Fruit fly (Drosophila melanogaster) whole organism, embryonic: Measurements from ENCODE around the gene CG4733.
A peak's percentile ranks its signal among the peaks of the same experiment; 100 is the strongest.

Experiments used
- ATbp ChIP-seq: fragments of 200-800 bp; sonication (Bioruptor generic); optimal IDR thresholded peaks from 2 replicates; lab custom pipeline; 2017; ENCODE audit warnings: missing biosample characterization, mild to moderate bottlenecking, missing genetic modification characterization, missing genetic modification reagents
- B-H2 ChIP-seq: fragments of 200-800 bp; sonication (Bioruptor generic); optimal IDR thresholded peaks from 2 replicates; lab custom pipeline; 2018; ENCODE audit warnings: missing biosample characterization, mild to moderate bottlenecking, missing genetic modification characterization
- Bdp1 ChIP-seq: fragments of 200-800 bp; sonication (Bioruptor generic); optimal IDR thresholded peaks from 3 replicates; lab custom pipeline; 2016; ENCODE audit warnings: missing biosample characterization, missing genetic modification characterization
- BtbVII ChIP-seq: fragments of 200-800 bp; sonication (Bioruptor generic); optimal IDR thresholded peaks from 3 replicates; lab custom pipeline; 2017; ENCODE audit warnings: missing biosample characterization, mild to moderate bottlenecking, missing genetic modification characterization
- CG10274 ChIP-seq: fragments of 200-800 bp; sonication (Bioruptor generic); optimal IDR thresholded peaks from 3 replicates; lab custom pipeline; 2017; ENCODE audit warnings: missing biosample characterization, mild to moderate bottlenecking, missing genetic modification characterization
- CG10543 ChIP-seq: fragments of 200-800 bp; sonication (Bioruptor generic); optimal IDR thresholded peaks from 3 replicates; lab custom pipeline; 2017; ENCODE audit warnings: missing biosample characterization, mild to moderate bottlenecking, missing genetic modification characterization, moderate library complexity
- CG12219 ChIP-seq: fragments of 200-800 bp; sonication (Bioruptor generic); optimal IDR thresholded peaks from 3 replicates; lab custom pipeline; 2018; ENCODE audit warnings: missing biosample characterization, mild to moderate bottlenecking, missing genetic modification characterization
- CG15479 ChIP-seq: fragments of 200-800 bp; sonication (Bioruptor generic); optimal IDR thresholded peaks from 3 replicates; lab custom pipeline; 2019; ENCODE audit warnings: missing biosample characterization, mild to moderate bottlenecking, missing genetic modification characterization, moderate library complexity
- CG17385 ChIP-seq: fragments of 200-800 bp; sonication (Bioruptor generic); optimal IDR thresholded peaks from 3 replicates; lab custom pipeline; 2018; ENCODE audit warnings: missing biosample characterization, mild to moderate bottlenecking, missing genetic modification characterization
- CG18476 ChIP-seq: fragments of 200-800 bp; sonication (Bioruptor generic); optimal IDR thresholded peaks from 2 replicates; lab custom pipeline; 2016; ENCODE audit warnings: missing biosample characterization, mild to moderate bottlenecking, missing genetic modification characterization
- CG2202 ChIP-seq: fragments of 200-800 bp; sonication (Bioruptor generic); optimal IDR thresholded peaks from 2 replicates; lab custom pipeline; 2018; ENCODE audit warnings: missing biosample characterization, mild to moderate bottlenecking, missing genetic modification characterization
- CG2678 ChIP-seq: fragments of 200-800 bp; sonication (Bioruptor generic); optimal IDR thresholded peaks from 3 replicates; lab custom pipeline; 2019; ENCODE audit warnings: missing biosample characterization, mild to moderate bottlenecking, missing genetic modification characterization, moderate library complexity
- CG2712 ChIP-seq: fragments of 200-800 bp; optimal IDR thresholded peaks from 3 replicates; lab custom pipeline; 2019; ENCODE audit warnings: missing biosample characterization, mild to moderate bottlenecking, missing genetic modification characterization, moderate library complexity
- CG32767 ChIP-seq: fragments of 200-800 bp; sonication (Bioruptor generic); IDR thresholded peaks from 2 replicates; pipeline ENCODE4 v1.3.6; 2022; ENCODE audit warnings: missing biosample characterization, missing genetic modification characterization
- CG4328 ChIP-seq: fragments of 200-800 bp; sonication (Bioruptor generic); optimal IDR thresholded peaks from 3 replicates; lab custom pipeline; 2017; ENCODE audit warnings: missing biosample characterization, missing genetic modification reagents, missing genetic modification characterization
- CG5245 ChIP-seq: fragments of 200-800 bp; sonication (Bioruptor generic); optimal IDR thresholded peaks from 3 replicates; lab custom pipeline; 2016; ENCODE audit warnings: missing biosample characterization, missing genetic modification characterization
- CG7372 ChIP-seq: fragments of 200-800 bp; sonication (Bioruptor generic); IDR thresholded peaks from 2 replicates; pipeline ENCODE4 v1.3.6; 2022; ENCODE audit warnings: missing biosample characterization, missing genetic modification characterization
- CG7963 ChIP-seq: fragments of 200-800 bp; sonication (Bioruptor generic); IDR thresholded peaks from 3 replicates; pipeline ENCODE4 v1.3.6; 2022; ENCODE audit warnings: missing biosample characterization, missing genetic modification characterization; ENCODE audit not compliant: partially characterized antibody
- CG8290 ChIP-seq, 3 experiments: fragments of 200-800 bp; sonication (Bioruptor generic); optimal IDR thresholded peaks; 2 replicates each; lab custom pipeline; 2016 to 2019; ENCODE audit warnings: missing biosample characterization in 3 of 3, missing genetic modification characterization in 3 of 3, mild to moderate bottlenecking in 2 of 3, moderate library complexity in 1 of 3
- CG8765 ChIP-seq: fragments of 200-800 bp; sonication (Bioruptor generic); IDR thresholded peaks from 2 replicates; pipeline ENCODE4 v1.3.6; 2022; ENCODE audit warnings: missing biosample characterization, missing genetic modification characterization
- Camta ChIP-seq: fragments of 200-800 bp; sonication (Bioruptor generic); optimal IDR thresholded peaks from 2 replicates; lab custom pipeline; 2016; ENCODE audit warnings: missing biosample characterization, missing genetic modification characterization
- Fer3 ChIP-seq: fragments of 200-800 bp; sonication (Bioruptor generic); optimal IDR thresholded peaks from 2 replicates; lab custom pipeline; 2018; ENCODE audit warnings: missing biosample characterization, mild to moderate bottlenecking, missing genetic modification characterization, moderate library complexity
- MESR4 ChIP-seq: fragments of 200-800 bp; sonication (Bioruptor generic); optimal IDR thresholded peaks from 2 replicates; lab custom pipeline; 2018; ENCODE audit warnings: missing biosample characterization, mild to moderate bottlenecking, missing genetic modification characterization, moderate library complexity
- NC2β ChIP-seq: fragments of 200-800 bp; sonication (Bioruptor generic); optimal IDR thresholded peaks from 2 replicates; lab custom pipeline; 2016; ENCODE audit warnings: missing biosample characterization, missing genetic modification characterization
- Ravus ChIP-seq: fragments of 200-800 bp; sonication (Bioruptor generic); IDR thresholded peaks from 2 replicates; pipeline ENCODE4 v1.3.6; 2022; ENCODE audit warnings: missing biosample characterization, missing genetic modification characterization
- Rx ChIP-seq: fragments of 200-800 bp; sonication (Bioruptor generic); IDR thresholded peaks from 2 replicates; pipeline ENCODE4 v1.3.6; 2022; ENCODE audit warnings: missing biosample characterization, missing genetic modification characterization
- Spps ChIP-seq: fragments of 200-800 bp; sonication (Bioruptor generic); optimal IDR thresholded peaks from 2 replicates; lab custom pipeline; 2018; ENCODE audit warnings: missing biosample characterization, mild to moderate bottlenecking, missing genetic modification characterization
- Vsx1 ChIP-seq: fragments of 200-800 bp; sonication (Bioruptor generic); optimal IDR thresholded peaks from 2 replicates; lab custom pipeline; 2017; ENCODE audit warnings: missing biosample characterization, mild to moderate bottlenecking, missing genetic modification characterization, missing genetic modification reagents
- Xrp1 ChIP-seq: fragments of 200-800 bp; sonication (Bioruptor generic); IDR thresholded peaks from 2 replicates; pipeline ENCODE4 v1.3.6; 2022; ENCODE audit warnings: missing biosample characterization, missing genetic modification characterization
- abd-A ChIP-seq: fragments of 200-800 bp; sonication (Bioruptor generic); optimal IDR thresholded peaks from 3 replicates; lab custom pipeline; 2019; ENCODE audit warnings: missing biosample characterization, mild to moderate bottlenecking, missing genetic modification characterization, moderate library complexity
- ase ChIP-seq: fragments of 200-800 bp; sonication (Bioruptor generic); IDR thresholded peaks from 3 replicates; pipeline ENCODE4 v1.3.6; 2022; ENCODE audit warnings: missing biosample characterization, missing genetic modification characterization
- az2 ChIP-seq: fragments of 200-800 bp; sonication (Bioruptor generic); optimal IDR thresholded peaks from 3 replicates; lab custom pipeline; 2016; ENCODE audit warnings: missing biosample characterization, missing genetic modification characterization
- chm ChIP-seq: fragments of 200-800 bp; sonication (Bioruptor generic); IDR thresholded peaks from 2 replicates; pipeline ENCODE4 v1.3.6; 2022; ENCODE audit warnings: missing biosample characterization, missing genetic modification characterization
- crol ChIP-seq: fragments of 200-800 bp; sonication (Bioruptor generic); IDR thresholded peaks from 2 replicates; pipeline ENCODE4 v1.3.6; 2022; ENCODE audit warnings: missing biosample characterization, missing genetic modification characterization
- cwo ChIP-seq: fragments of 200-800 bp; sonication (Bioruptor generic); optimal IDR thresholded peaks from 3 replicates; lab custom pipeline; 2017; ENCODE audit warnings: missing biosample characterization, missing genetic modification characterization, mild to moderate bottlenecking, moderate library complexity, missing genetic modification reagents
- danr ChIP-seq: fragments of 200-800 bp; sonication (Bioruptor generic); IDR thresholded peaks from 2 replicates; pipeline ENCODE4 v1.3.6; 2022; ENCODE audit warnings: missing biosample characterization, missing genetic modification characterization
- gce ChIP-seq: fragments of 200-800 bp; sonication (Bioruptor generic); IDR thresholded peaks from 3 replicates; pipeline ENCODE4 v1.3.6; 2022; ENCODE audit warnings: missing biosample characterization, missing genetic modification characterization
- klu ChIP-seq: fragments of 200-800 bp; sonication (Bioruptor generic); IDR thresholded peaks from 2 replicates; pipeline ENCODE4 v1.3.6; 2022; ENCODE audit warnings: missing biosample characterization, missing genetic modification characterization
- lbe ChIP-seq: fragments of 200-800 bp; sonication (Bioruptor generic); optimal IDR thresholded peaks from 2 replicates; lab custom pipeline; 2016; ENCODE audit warnings: missing biosample characterization, mild to moderate bottlenecking, missing genetic modification characterization
- mirr ChIP-seq: fragments of 200-800 bp; sonication (Bioruptor generic); optimal IDR thresholded peaks from 3 replicates; lab custom pipeline; 2018; ENCODE audit warnings: missing biosample characterization, mild to moderate bottlenecking, missing genetic modification characterization
- org-1 ChIP-seq: fragments of 200-800 bp; sonication (Bioruptor generic); optimal IDR thresholded peaks from 2 replicates; lab custom pipeline; 2017; ENCODE audit warnings: missing biosample characterization, missing genetic modification characterization
- psq ChIP-seq: fragments of 200-800 bp; sonication (Bioruptor generic); optimal IDR thresholded peaks from 2 replicates; lab custom pipeline; 2017; ENCODE audit warnings: missing biosample characterization, missing genetic modification characterization
- run ChIP-seq: fragments of 200-800 bp; sonication (Bioruptor generic); optimal IDR thresholded peaks from 3 replicates; lab custom pipeline; 2018; ENCODE audit warnings: missing biosample characterization, mild to moderate bottlenecking, missing genetic modification characterization
- sob ChIP-seq: fragments of 200-800 bp; sonication (Bioruptor generic); IDR thresholded peaks from 2 replicates; pipeline ENCODE4 v1.3.6; 2022; ENCODE audit warnings: missing biosample characterization, missing genetic modification characterization
- sqz ChIP-seq: fragments of 200-800 bp; sonication (Bioruptor generic); optimal IDR thresholded peaks from 3 replicates; lab custom pipeline; 2018; ENCODE audit warnings: missing biosample characterization, mild to moderate bottlenecking, missing genetic modification characterization
- tgo ChIP-seq: fragments of 200-800 bp; sonication (Bioruptor generic); IDR thresholded peaks from 3 replicates; pipeline ENCODE4 v1.3.6; 2022; ENCODE audit warnings: missing biosample characterization, missing genetic modification characterization
- tll ChIP-seq, 2 experiments: fragments of 200-800 bp in 1 of 2; fragments of >200 bp in 1 of 2; sonication (Bioruptor generic) in 1 of 2; optimal IDR thresholded peaks; 2 replicates each; lab custom pipeline; 2017 to 2019; ENCODE audit warnings: missing biosample characterization in 2 of 2, missing genetic modification characterization in 2 of 2, mild to moderate bottlenecking in 1 of 2, moderate library complexity in 1 of 2
- tna ChIP-seq: fragments of 200-800 bp; sonication (Bioruptor generic); IDR thresholded peaks from 2 replicates; pipeline ENCODE4 v1.3.6; 2022; ENCODE audit warnings: missing biosample characterization, missing genetic modification characterization; ENCODE audit not compliant: partially characterized antibody
- twi ChIP-seq: fragments of 200-800 bp; optimal IDR thresholded peaks from 2 replicates; lab custom pipeline; 2019; ENCODE audit warnings: missing biosample characterization, mild to moderate bottlenecking, missing genetic modification characterization, moderate library complexity
- usp ChIP-seq: fragments of >200 bp; optimal IDR thresholded peaks from 2 replicates; lab custom pipeline; 2017; ENCODE audit warnings: missing biosample characterization, missing genetic modification characterization
- vvl ChIP-seq: fragments of 200-800 bp; sonication (Bioruptor generic); IDR thresholded peaks from 2 replicates; pipeline ENCODE4 v1.3.6; 2022; ENCODE audit warnings: missing biosample characterization, missing genetic modification characterization
- zen ChIP-seq: fragments of 200-800 bp; sonication (Bioruptor generic); optimal IDR thresholded peaks from 3 replicates; lab custom pipeline; 2018; ENCODE audit warnings: missing biosample characterization, mild to moderate bottlenecking, missing genetic modification characterization, moderate library complexity

CG4733 gene

DNA sequence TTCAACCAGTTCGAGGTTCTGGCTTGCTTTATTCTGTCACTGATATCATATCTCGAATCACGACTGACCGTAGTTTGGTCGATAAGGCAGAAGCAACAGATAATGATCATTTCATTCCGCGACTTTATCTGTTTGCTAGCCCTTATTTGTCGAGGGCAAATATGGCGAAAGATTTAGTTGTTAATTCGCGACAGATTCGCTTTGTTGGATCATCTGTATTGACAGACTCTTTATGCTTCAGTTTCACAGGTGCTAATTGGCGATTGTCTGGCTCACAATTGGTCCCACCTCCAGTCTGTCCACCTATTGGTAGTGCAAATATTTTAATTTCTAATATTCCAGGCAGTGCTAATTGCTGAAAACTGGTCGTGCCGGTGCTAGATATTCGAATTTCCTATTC, 33.8 kb downstream of the CG4733 start (continued):
- TF ChIP-seq BtbVII = peak; percentile 36
- no peak for TF ChIP-seq danr
- no peak for TF ChIP-seq vvl (GFP tag; lab: Robert Waterston, UW)
- TF ChIP-seq sob = peak; percentile 33; the same call in 1 of the 2 replicates
- TF ChIP-seq cwo = peak; percentile 8
- TF ChIP-seq tgo (GFP tag; lab: Robert Waterston, UW) = no peak
- TF ChIP-seq gce (GFP tag; lab: Robert Waterston, UW) = no peak
- no peak for TF ChIP-seq CG18476 (GFP tag; lab: Kevin White, UChicago)
- TF ChIP-seq Bdp1 (GFP tag; lab: Kevin White, UChicago) = no peak
- TF ChIP-seq Camta (GFP tag; lab: Kevin White, UChicago) = no peak
- TF ChIP-seq lbe (GFP tag; lab: Kevin White, UChicago) = no peak
- TF ChIP-seq org-1 = peak; percentile 2
- no peak for TF ChIP-seq zen (tag; lab: Kevin White, UChicago)
- no peak for TF ChIP-seq CG2202 (tag; lab: Kevin White, UChicago)
- no peak for TF ChIP-seq Fer3 (tag; lab: Kevin White, UChicago)
- TF ChIP-seq mirr = peak; percentile 54
- no peak for TF ChIP-seq abd-A (tag; lab: Kevin White, UChicago)
- no peak for TF ChIP-seq az2 (GFP tag; lab: Kevin White, UChicago)
- no peak for TF ChIP-seq Xrp1
- TF ChIP-seq NC2β (GFP tag; lab: Kevin White, UChicago) = no peak
- no peak for TF ChIP-seq CG32767 (GFP tag; lab: Robert Waterston, UW)
- TF ChIP-seq CG4328 (GFP tag; lab: Kevin White, UChicago) = no peak
- no peak for TF ChIP-seq Ravus
- no peak for TF ChIP-seq CG12219 (GFP tag; lab: Kevin White, UChicago)
- TF ChIP-seq CG17385 (GFP tag; lab: Kevin White, UChicago) = no peak
- TF ChIP-seq sqz (GFP tag; lab: Kevin White, UChicago) = no peak
- no peak for TF ChIP-seq CG7372 (GFP tag; lab: Robert Waterston, UW)
- TF ChIP-seq psq (GFP tag; lab: Kevin White, UChicago) = no peak
- TF ChIP-seq CG8765 (GFP tag; lab: Robert Waterston, UW) = no peak
- no peak for TF ChIP-seq ase (GFP tag; lab: Robert Waterston, UW)
- TF ChIP-seq CG10543 (GFP tag; lab: Kevin White, UChicago) = peak; percentile 49
- TF ChIP-seq Rx (GFP tag; lab: Robert Waterston, UW) = no peak
- no peak for TF ChIP-seq run (tag; lab: Kevin White, UChicago)
- no peak for TF ChIP-seq Spps (tag; lab: Kevin White, UChicago)
- TF ChIP-seq CG10274 (GFP tag; lab: Kevin White, UChicago) = no peak
- no peak for TF ChIP-seq twi (tag; lab: Kevin White, UChicago)
- no peak for TF ChIP-seq tll (GFP tag; optimal IDR thresholded peaks at IDR 0.05; lab: Kevin White, UChicago)
- no peak for TF ChIP-seq Vsx1 (GFP tag; lab: Kevin White, UChicago)
- no peak for TF ChIP-seq ATbp (GFP tag; lab: Kevin White, UChicago)
- no peak for TF ChIP-seq tna (GFP tag; lab: Robert Waterston, UW)
- TF ChIP-seq usp (GFP tag; lab: Kevin White, UChicago) = no peak
- no peak for TF ChIP-seq CG5245 (GFP tag; lab: Kevin White, UChicago)
- no peak for TF ChIP-seq CG2712 (tag; lab: Kevin White, UChicago)
- TF ChIP-seq CG15479 (GFP tag; lab: Kevin White, UChicago) = no peak
- TF ChIP-seq crol (GFP tag; lab: Robert Waterston, UW) = no peak
- TF ChIP-seq CG2678 (tag; lab: Kevin White, UChicago) = no peak
- TF ChIP-seq CG8290 (GFP tag; optimal IDR thresholded peaks at IDR 0.05; lab: Kevin White, UChicago) = no peak
- TF ChIP-seq CG8290 (tag; optimal IDR thresholded peaks at IDR 0.05; lab: Kevin White, UChicago) = no peak
- TF ChIP-seq klu (GFP tag; lab: Robert Waterston, UW) = no peak
- TF ChIP-seq MESR4 (GFP tag; lab: Kevin White, UChicago) = no peak
- TF ChIP-seq chm = no peak
- TF ChIP-seq CG7963 (GFP tag; lab: Robert Waterston, UW) = no peak
- peak; percentile 11 for TF ChIP-seq B-H2 (GFP tag; lab: Kevin White, UChicago)
